Worm (Caenorhabditis elegans) whole organism, late embryonic: Measurements from ENCODE around the gene F44E2.8.

Source experiments
- ceh-30 ChIP-seq: fragments of 150-350 bp; optimal IDR thresholded peaks from 2 replicates; lab custom pipeline; 2014; ENCODE audit warnings: missing biosample characterization, missing genetic modification characterization
- ceh-31 ChIP-seq: sonication (generic microtip); optimal IDR thresholded peaks from 2 replicates; lab custom pipeline; 2016; ENCODE audit warnings: missing genetic modification characterization, missing compliant biosample characterization
- ceh-34 ChIP-seq: sonication (generic microtip); optimal IDR thresholded peaks from 2 replicates; lab custom pipeline; 2016; ENCODE audit warnings: mild to moderate bottlenecking, missing genetic modification characterization, missing compliant biosample characterization
- ceh-6 ChIP-seq: fragments of 200-800 bp; sonication (Bioruptor generic); optimal IDR thresholded peaks from 2 replicates; lab custom pipeline; 2018; ENCODE audit warnings: mild to moderate bottlenecking, missing genetic modification characterization, missing compliant biosample characterization
- ceh-9 ChIP-seq: sonication (generic microtip); optimal IDR thresholded peaks from 2 replicates; lab custom pipeline; 2016; ENCODE audit warnings: mild to moderate bottlenecking, missing genetic modification characterization, inconsistent platforms, missing compliant biosample characterization
- elt-2 ChIP-seq: sonication (generic microtip); optimal IDR thresholded peaks from 2 replicates; lab custom pipeline; 2016; ENCODE audit warnings: missing genetic modification reagents, missing genetic modification characterization, missing compliant biosample characterization
- elt-4 ChIP-seq: sonication (generic microtip); optimal IDR thresholded peaks from 2 replicates; lab custom pipeline; 2016; ENCODE audit warnings: missing genetic modification characterization, missing compliant biosample characterization
- hlh-30 ChIP-seq: sonication (generic microtip); optimal IDR thresholded peaks from 2 replicates; lab custom pipeline; 2017; ENCODE audit warnings: antibody characterized with exemption, missing genetic modification characterization, missing compliant biosample characterization; ENCODE audit not compliant: insufficient read depth
- pqm-1 ChIP-seq: sonication (generic microtip); optimal IDR thresholded peaks from 2 replicates; lab custom pipeline; 2016; ENCODE audit warnings: missing genetic modification characterization, missing compliant biosample characterization
- rnt-1 ChIP-seq: sonication (generic microtip); optimal IDR thresholded peaks from 2 replicates; lab custom pipeline; 2016; ENCODE audit warnings: missing genetic modification characterization, missing compliant biosample characterization

ce11 chrIII:8858482-8858881, 8.8 kb upstream of the F44E2.8 start:
- TF ChIP-seq ceh-6: no peak
- no peak for TF ChIP-seq hlh-30
- no peak for TF ChIP-seq ceh-31
- TF ChIP-seq ceh-9: no peak
- TF ChIP-seq pqm-1 (tag; lab: Kevin White, UChicago): no peak
- TF ChIP-seq ceh-30 (tag; lab: Kevin White, UChicago): no peak
- TF ChIP-seq rnt-1 (tag; lab: Kevin White, UChicago): no peak
- no peak for TF ChIP-seq elt-2
- no peak for TF ChIP-seq elt-4 (tag; lab: Kevin White, UChicago)
- TF ChIP-seq ceh-34 (tag; lab: Kevin White, UChicago): no peak
